Fruit fly (Drosophila melanogaster): ENCODE results near the gene ome.

Gene ome

DNA sequence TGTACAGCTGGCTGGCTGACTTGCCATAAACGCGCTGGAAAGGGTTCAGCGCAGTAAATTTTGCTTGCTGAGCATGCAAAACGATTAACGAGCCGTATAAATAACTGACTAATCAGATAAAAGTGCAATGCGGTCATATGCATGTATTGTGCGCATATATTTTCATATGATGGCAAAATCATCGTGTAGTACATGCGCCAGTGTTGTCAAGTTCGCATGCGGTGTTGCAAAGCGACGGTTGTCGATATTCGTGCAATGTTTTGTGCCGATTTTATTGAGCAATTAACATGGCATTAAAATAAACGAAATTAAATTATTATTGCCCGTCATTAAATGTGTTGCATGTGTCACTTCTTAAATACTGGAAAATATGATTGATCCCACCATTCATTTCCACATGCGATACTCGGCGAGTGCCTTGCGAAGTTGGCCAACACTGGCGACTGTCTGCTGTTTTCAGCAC is 117.5 kb downstream of the ome start (continued):
- TF ChIP-seq CG14014 (GFP tag; IDR thresholded peaks at IDR 0.05), result peak; percentile 54; the same call in 1 of the 2 replicates
- TF ChIP-seq crc (GFP tag; optimal IDR thresholded peaks at IDR 0.05), result peak; percentile 72
- TF ChIP-seq fd102C (GFP tag; optimal IDR thresholded peaks at IDR 0.05), result peak; percentile 18
- TF ChIP-seq Sry-β (GFP tag; optimal IDR thresholded peaks at IDR 0.05), result peak; percentile 28
- peak; percentile 21 for TF ChIP-seq CG10431 (GFP tag; optimal IDR thresholded peaks at IDR 0.05)
- TF ChIP-seq lmd (GFP tag; IDR thresholded peaks at IDR 0.05), result peak; percentile 80
- peak; percentile 75 for TF ChIP-seq CG7372 (GFP tag; IDR thresholded peaks at IDR 0.05)
- TF ChIP-seq CG12236 (GFP tag; optimal IDR thresholded peaks at IDR 0.05), result peak; percentile 70
- peak; percentile 77 for TF ChIP-seq CG32532 (GFP tag; IDR thresholded peaks at IDR 0.05)
- peak; percentile 82 for TF ChIP-seq CG16813 (GFP tag; IDR thresholded peaks at IDR 0.05; ENCODE audit: partially characterized antibody)
- TF ChIP-seq CG3847 (GFP tag; IDR thresholded peaks at IDR 0.05), result peak; percentile 88
- peak; percentile 65 for TF ChIP-seq CG4424 (GFP tag; optimal IDR thresholded peaks at IDR 0.05)
- no peak for TF ChIP-seq Lim3 (GFP tag; IDR thresholded peaks at IDR 0.05)
- peak; percentile 0 for TF ChIP-seq fd64A (GFP tag; optimal IDR thresholded peaks at IDR 0.05)
- peak; percentile 78 for TF ChIP-seq tgo (GFP tag; IDR thresholded peaks at IDR 0.05)
- no peak for TF ChIP-seq CG1832 (GFP tag; optimal IDR thresholded peaks at IDR 0.05)
- TF ChIP-seq h (optimal IDR thresholded peaks at IDR 0.05), result no peak
- TF ChIP-seq HmgZ (tag; optimal IDR thresholded peaks at IDR 0.05), result peak; percentile 83
- peak; percentile 75 for TF ChIP-seq kay (GFP tag; optimal IDR thresholded peaks at IDR 0.05)
- no peak for TF ChIP-seq Gsc (GFP tag; IDR thresholded peaks at IDR 0.05)
- TF ChIP-seq Sry-δ (GFP tag; optimal IDR thresholded peaks at IDR 0.05), result peak; percentile 79
- peak; percentile 15 for TF ChIP-seq CG15601 (tag; optimal IDR thresholded peaks at IDR 0.05)
- TF ChIP-seq CG17802 (tag; optimal IDR thresholded peaks at IDR 0.05), result peak; percentile 33
- peak; percentile 58 for TF ChIP-seq psq (GFP tag; optimal IDR thresholded peaks at IDR 0.05)
- 0 out of 3 replicates have a peak, but pooled peaks have one; percentile 64 for TF ChIP-seq CG2199 (GFP tag; IDR thresholded peaks at IDR 0.05)
- TF ChIP-seq CG10959 (GFP tag; IDR thresholded peaks at IDR 0.05), result peak; percentile 57; the same call in 1 of the 2 replicates
- TF ChIP-seq ap (GFP tag; IDR thresholded peaks at IDR 0.05), result peak; percentile 51; the same call in 1 of the 2 replicates
- TF ChIP-seq Stat92E (GFP tag; optimal IDR thresholded peaks at IDR 0.05), result no peak
- peak; percentile 74 for TF ChIP-seq ems (GFP tag; optimal IDR thresholded peaks at IDR 0.05)
- peak; percentile 76 for TF ChIP-seq unc-4 (GFP tag; IDR thresholded peaks at IDR 0.05; ENCODE audit: partially characterized antibody)
- TF ChIP-seq E2f2 (GFP tag; IDR thresholded peaks at IDR 0.05), result no peak; the same call in 1 of the 2 replicates
- TF ChIP-seq Hey (tag; optimal IDR thresholded peaks at IDR 0.05), result no peak
- TF ChIP-seq CG10366 (GFP tag; IDR thresholded peaks at IDR 0.05), result peak; percentile 66
- peak; percentile 61 for TF ChIP-seq chm (GFP tag; IDR thresholded peaks at IDR 0.05)
- TF ChIP-seq CG8388 (GFP tag; optimal IDR thresholded peaks at IDR 0.05), result peak; percentile 56
- TF ChIP-seq onecut (GFP tag; IDR thresholded peaks at IDR 0.05), result peak; percentile 22; the same call in 1 of the 2 replicates
- TF ChIP-seq Dref (GFP tag; IDR thresholded peaks at IDR 0.05), result peak; percentile 54
- peak; percentile 78 for TF ChIP-seq CG4282 (GFP tag; optimal IDR thresholded peaks at IDR 0.05)
- no peak for TF ChIP-seq caup (GFP tag; optimal IDR thresholded peaks at IDR 0.05; ENCODE audit: severe bottlenecking)
- peak; percentile 76 for TF ChIP-seq disco-r (GFP tag; optimal IDR thresholded peaks at IDR 0.05)
- TF ChIP-seq CG14050 (GFP tag; IDR thresholded peaks at IDR 0.05), result no peak; the same call in 2 of the 3 replicates
- TF ChIP-seq Awh (GFP tag; IDR thresholded peaks at IDR 0.05), result peak; percentile 57; the same call in 1 of the 2 replicates
- peak; percentile 74; the same call in 2 of the 3 replicates for TF ChIP-seq mld (GFP tag; IDR thresholded peaks at IDR 0.05; ENCODE audit: partially characterized antibody)
- peak; percentile 62; the same call in 1 of the 3 replicates for TF ChIP-seq CG6175 (GFP tag; IDR thresholded peaks at IDR 0.05)
- TF ChIP-seq yki (optimal IDR thresholded peaks at IDR 0.05), result no peak
- no peak for TF ChIP-seq Lpt (GFP tag; optimal IDR thresholded peaks at IDR 0.05)
- TF ChIP-seq CG6765 (GFP tag; optimal IDR thresholded peaks at IDR 0.05), result no peak
- TF ChIP-seq Dfd (GFP tag; optimal IDR thresholded peaks at IDR 0.05), result no peak
- TF ChIP-seq bcd (GFP tag; optimal IDR thresholded peaks at IDR 0.05), result peak; percentile 69
- no peak for TF ChIP-seq CG1603 (tag; optimal IDR thresholded peaks at IDR 0.05)
- TF ChIP-seq Ptx1 (GFP tag; IDR thresholded peaks at IDR 0.05), result peak; percentile 83

All from whole organism, embryonic.